Fruit fly (Drosophila melanogaster) whole organism, embryonic: ENCODE data around the gene fne.

Experiments
- CG10147 ChIP-seq: fragments of 200-800 bp; sonication (Bioruptor generic); optimal IDR thresholded peaks from 2 replicates; lab custom pipeline; 2019; ENCODE audit warnings: missing biosample characterization, mild to moderate bottlenecking, missing genetic modification characterization, moderate library complexity
- CG10267 ChIP-seq: fragments of 200-800 bp; sonication (Bioruptor generic); optimal IDR thresholded peaks from 2 replicates; lab custom pipeline; 2018; ENCODE audit warnings: missing biosample characterization, mild to moderate bottlenecking, missing genetic modification characterization, moderate library complexity
- CG10959 ChIP-seq: fragments of 200-800 bp; sonication (Bioruptor generic); IDR thresholded peaks from 2 replicates; pipeline ENCODE4 v1.3.6; 2022; ENCODE audit warnings: missing biosample characterization, missing genetic modification characterization
- CG12299 ChIP-seq: fragments of 200-800 bp; sonication (Bioruptor generic); optimal IDR thresholded peaks from 2 replicates; lab custom pipeline; 2018; ENCODE audit warnings: missing biosample characterization, mild to moderate bottlenecking, missing genetic modification characterization
- CG1233 ChIP-seq: fragments of 200-800 bp; sonication (Bioruptor generic); optimal IDR thresholded peaks from 4 replicates; lab custom pipeline; 2018; ENCODE audit warnings: missing biosample characterization, mild to moderate bottlenecking, missing genetic modification characterization
- CG12391 ChIP-seq: fragments of 200-800 bp; sonication (Bioruptor generic); optimal IDR thresholded peaks from 3 replicates; lab custom pipeline; 2018; ENCODE audit warnings: missing biosample characterization, mild to moderate bottlenecking, missing genetic modification characterization, moderate library complexity
- CG12744 ChIP-seq: fragments of 200-800 bp; sonication (Bioruptor generic); optimal IDR thresholded peaks from 2 replicates; lab custom pipeline; 2016; ENCODE audit warnings: missing biosample characterization, missing genetic modification characterization
- CG15269 ChIP-seq: fragments of 200-800 bp; sonication (Bioruptor generic); optimal IDR thresholded peaks from 2 replicates; lab custom pipeline; 2018; ENCODE audit warnings: missing biosample characterization, mild to moderate bottlenecking, missing genetic modification characterization, moderate library complexity
- CG15696 ChIP-seq: fragments of 200-800 bp; sonication (Bioruptor generic); optimal IDR thresholded peaks from 2 replicates; lab custom pipeline; 2019; ENCODE audit warnings: missing biosample characterization, mild to moderate bottlenecking, missing genetic modification characterization, moderate library complexity
- CG16863 ChIP-seq: fragments of 200-800 bp; sonication (Bioruptor generic); optimal IDR thresholded peaks from 3 replicates; lab custom pipeline; 2016; ENCODE audit warnings: missing biosample characterization, missing genetic modification characterization
- CG17361 ChIP-seq: fragments of 200-800 bp; sonication (Bioruptor generic); IDR thresholded peaks from 3 replicates; pipeline ENCODE4 v1.3.6; 2022; ENCODE audit warnings: missing biosample characterization, missing genetic modification characterization
- CG30403 ChIP-seq: fragments of 200-800 bp; sonication (Bioruptor generic); optimal IDR thresholded peaks from 3 replicates; lab custom pipeline; 2016; ENCODE audit warnings: missing biosample characterization, missing genetic modification characterization
- CG31388 ChIP-seq: fragments of 200-800 bp; sonication (Bioruptor generic); optimal IDR thresholded peaks from 2 replicates; lab custom pipeline; 2016; ENCODE audit warnings: missing biosample characterization, missing genetic modification characterization
- CG34224 ChIP-seq: fragments of 200-800 bp; sonication (Bioruptor generic); IDR thresholded peaks from 3 replicates; pipeline ENCODE4 v1.3.6; 2022; ENCODE audit warnings: missing biosample characterization, missing genetic modification characterization; ENCODE audit not compliant: partially characterized antibody
- CG3847 ChIP-seq: fragments of 200-800 bp; sonication (Bioruptor generic); IDR thresholded peaks from 2 replicates; pipeline ENCODE4 v1.3.6; 2022; ENCODE audit warnings: missing biosample characterization, missing genetic modification characterization
- CG4328 ChIP-seq: fragments of 200-800 bp; sonication (Bioruptor generic); optimal IDR thresholded peaks from 3 replicates; lab custom pipeline; 2017; ENCODE audit warnings: missing biosample characterization, missing genetic modification reagents, missing genetic modification characterization
- CG4360 ChIP-seq: fragments of 200-800 bp; sonication (Bioruptor generic); IDR thresholded peaks from 2 replicates; pipeline ENCODE4 v1.3.6; 2022; ENCODE audit warnings: missing biosample characterization, missing genetic modification characterization
- CG6854 ChIP-seq: fragments of 200-800 bp; sonication (Bioruptor generic); optimal IDR thresholded peaks from 3 replicates; lab custom pipeline; 2017; ENCODE audit warnings: missing biosample characterization, mild to moderate bottlenecking, missing genetic modification characterization
- CG7556 ChIP-seq: fragments of 200-800 bp; sonication (Bioruptor generic); optimal IDR thresholded peaks from 2 replicates; lab custom pipeline; 2017; ENCODE audit warnings: missing biosample characterization, mild to moderate bottlenecking, missing genetic modification characterization
- CG8290 ChIP-seq, 3 experiments: fragments of 200-800 bp; sonication (Bioruptor generic); optimal IDR thresholded peaks; 2 replicates each; lab custom pipeline; 2016 to 2019; ENCODE audit warnings: missing biosample characterization in 3 of 3, missing genetic modification characterization in 3 of 3, mild to moderate bottlenecking in 2 of 3, moderate library complexity in 1 of 3
- CG9215 ChIP-seq: fragments of 200-800 bp; sonication (Bioruptor generic); IDR thresholded peaks from 2 replicates; pipeline ENCODE4 v1.3.6; 2022; ENCODE audit warnings: missing biosample characterization, missing genetic modification characterization
- CoRest ChIP-seq: fragments of 200-800 bp; sonication (Bioruptor generic); optimal IDR thresholded peaks from 3 replicates; lab custom pipeline; 2018; ENCODE audit warnings: missing biosample characterization, mild to moderate bottlenecking, missing genetic modification characterization, moderate library complexity
- Dbx ChIP-seq: fragments of 200-800 bp; sonication (Bioruptor generic); IDR thresholded peaks from 3 replicates; pipeline ENCODE4 v1.3.6; 2022; ENCODE audit warnings: missing biosample characterization, missing genetic modification characterization
- Eip74EF ChIP-seq, 2 experiments: fragments of 200-800 bp in 1 of 2; fragments of >200 bp in 1 of 2; sonication (Bioruptor generic) in 1 of 2; optimal IDR thresholded peaks; 2 replicates each; lab custom pipeline; 2017 to 2019; ENCODE audit warnings: missing biosample characterization in 2 of 2, missing genetic modification characterization in 2 of 2, mild to moderate bottlenecking in 1 of 2, moderate library complexity in 1 of 2
- Elba2 ChIP-seq: fragments of 200-800 bp; sonication (Bioruptor generic); optimal IDR thresholded peaks from 3 replicates; lab custom pipeline; 2016; ENCODE audit warnings: missing biosample characterization, missing genetic modification characterization
- Hand ChIP-seq: fragments of 200-800 bp; sonication (Bioruptor generic); optimal IDR thresholded peaks from 2 replicates; lab custom pipeline; 2017; ENCODE audit warnings: mild to moderate bottlenecking, missing biosample characterization, missing genetic modification reagents, missing genetic modification characterization
- Kr ChIP-seq: fragments of 200-800 bp; sonication (Bioruptor generic); optimal IDR thresholded peaks from 2 replicates; lab custom pipeline; 2017; ENCODE audit warnings: missing biosample characterization, mild to moderate bottlenecking, missing genetic modification characterization
- Rfx ChIP-seq: fragments of 200-800 bp; sonication (Bioruptor generic); IDR thresholded peaks from 2 replicates; pipeline ENCODE4 v1.3.6; 2022; ENCODE audit warnings: missing biosample characterization, missing genetic modification characterization
- Usf ChIP-seq: fragments of 200-800 bp; sonication (Bioruptor generic); optimal IDR thresholded peaks from 2 replicates; lab custom pipeline; 2017; ENCODE audit warnings: missing genotype, missing biosample characterization, missing genetic modification characterization
- ara ChIP-seq: fragments of 200-800 bp; sonication (Bioruptor generic); IDR thresholded peaks from 2 replicates; pipeline ENCODE4 v1.3.6; 2022; ENCODE audit warnings: missing biosample characterization, missing genetic modification characterization
- cad ChIP-seq: fragments of >200 bp; optimal IDR thresholded peaks from 2 replicates; lab custom pipeline; 2017; ENCODE audit warnings: missing biosample characterization, missing genetic modification characterization
- caup ChIP-seq: fragments of 200-800 bp; sonication (Bioruptor generic); optimal IDR thresholded peaks from 3 replicates; lab custom pipeline; 2017; ENCODE audit warnings: missing biosample characterization, mild to moderate bottlenecking, missing genetic modification characterization, moderate library complexity; ENCODE audit not compliant: severe bottlenecking
- dan ChIP-seq: fragments of 200-800 bp; sonication (Bioruptor generic); IDR thresholded peaks from 2 replicates; pipeline ENCODE4 v1.3.6; 2022; ENCODE audit warnings: missing biosample characterization, missing genetic modification characterization
- dm ChIP-seq: fragments of 200-800 bp; sonication (Bioruptor generic); optimal IDR thresholded peaks from 3 replicates; lab custom pipeline; 2016; ENCODE audit warnings: missing biosample characterization, missing genetic modification characterization
- esg ChIP-seq: fragments of 200-800 bp; sonication (Bioruptor generic); conservative IDR thresholded peaks from 2 replicates; pipeline ENCODE4 v1.3.6; 2022; ENCODE audit warnings: missing biosample characterization, missing genetic modification characterization
- fd102C ChIP-seq: fragments of 200-800 bp; sonication (Bioruptor generic); optimal IDR thresholded peaks from 2 replicates; lab custom pipeline; 2018; ENCODE audit warnings: missing biosample characterization, mild to moderate bottlenecking, missing genetic modification characterization, moderate library complexity
- her ChIP-seq: fragments of 200-800 bp; sonication (Bioruptor generic); optimal IDR thresholded peaks from 2 replicates; lab custom pipeline; 2016; ENCODE audit warnings: missing biosample characterization, missing genetic modification characterization
- kni ChIP-seq: fragments of 200-800 bp; sonication (Bioruptor generic); optimal IDR thresholded peaks from 3 replicates; lab custom pipeline; 2017; ENCODE audit warnings: mild to moderate bottlenecking, missing biosample characterization, missing genetic modification reagents, missing genetic modification characterization
- lilli ChIP-seq: fragments of 200-800 bp; sonication (Bioruptor generic); optimal IDR thresholded peaks from 3 replicates; lab custom pipeline; 2016; ENCODE audit warnings: missing biosample characterization, missing genetic modification characterization
- lola ChIP-seq, 3 experiments: fragments of >200 bp in 2 of 3; fragments of 200-800 bp in 1 of 3; sonication (Bioruptor generic) in 1 of 3; optimal IDR thresholded peaks; 2 replicates each; lab custom pipeline; 2017 to 2019; ENCODE audit warnings: missing biosample characterization in 3 of 3, missing genetic modification characterization in 3 of 3, mild to moderate bottlenecking in 1 of 3, moderate library complexity in 1 of 3
- lov ChIP-seq, 2 experiments: fragments of 200-800 bp in 1 of 2; fragments of >200 bp in 1 of 2; sonication (Bioruptor generic) in 1 of 2; IDR thresholded peaks in 1 of 2; optimal IDR thresholded peaks in 1 of 2; 2 replicates in 1 of 2; 3 replicates in 1 of 2; pipeline versions ENCODE4 v1.3.6 to Lab custom; 2017 to 2022; ENCODE audit warnings: missing biosample characterization in 1 of 2, missing genetic modification characterization in 1 of 2
- nau ChIP-seq: fragments of 200-800 bp; sonication (Bioruptor generic); optimal IDR thresholded peaks from 3 replicates; lab custom pipeline; 2017; ENCODE audit warnings: missing biosample characterization, mild to moderate bottlenecking, missing genetic modification characterization, missing genetic modification reagents
- nmo ChIP-seq: fragments of 200-800 bp; sonication (Bioruptor generic); optimal IDR thresholded peaks from 2 replicates; lab custom pipeline; 2018; ENCODE audit warnings: missing biosample characterization, mild to moderate bottlenecking, missing genetic modification characterization, moderate library complexity
- prd ChIP-seq, 3 experiments: fragments of >200 bp in 2 of 3; fragments of 200-800 bp in 1 of 3; sonication (Bioruptor generic) in 1 of 3; optimal IDR thresholded peaks in 2 of 3; IDR thresholded peaks in 1 of 3; 2 replicates in 2 of 3; 3 replicates in 1 of 3; pipeline versions ENCODE4 v1.3.6 to Lab custom; 2017 to 2022; ENCODE audit warnings: missing biosample characterization in 1 of 3, missing genetic modification characterization in 1 of 3
- psq ChIP-seq: fragments of 200-800 bp; sonication (Bioruptor generic); optimal IDR thresholded peaks from 2 replicates; lab custom pipeline; 2017; ENCODE audit warnings: missing biosample characterization, missing genetic modification characterization
- seq ChIP-seq: fragments of 200-800 bp; sonication (Bioruptor generic); IDR thresholded peaks from 2 replicates; pipeline ENCODE4 v1.3.6; 2022; ENCODE audit warnings: missing biosample characterization, missing genetic modification characterization
- tio ChIP-seq: fragments of 200-800 bp; sonication (Bioruptor generic); optimal IDR thresholded peaks from 2 replicates; lab custom pipeline; 2017; ENCODE audit warnings: missing biosample characterization, missing genetic modification characterization, inconsistent platforms
- trh ChIP-seq: fragments of 200-800 bp; sonication (Bioruptor generic); optimal IDR thresholded peaks from 2 replicates; lab custom pipeline; 2016; ENCODE audit warnings: missing biosample characterization, missing genetic modification characterization
- unc-4 ChIP-seq: fragments of 200-800 bp; sonication (Bioruptor generic); IDR thresholded peaks from 2 replicates; pipeline ENCODE4 v1.3.6; 2022; ENCODE audit warnings: missing biosample characterization, missing genetic modification characterization; ENCODE audit not compliant: partially characterized antibody

Gene fne

DNA sequence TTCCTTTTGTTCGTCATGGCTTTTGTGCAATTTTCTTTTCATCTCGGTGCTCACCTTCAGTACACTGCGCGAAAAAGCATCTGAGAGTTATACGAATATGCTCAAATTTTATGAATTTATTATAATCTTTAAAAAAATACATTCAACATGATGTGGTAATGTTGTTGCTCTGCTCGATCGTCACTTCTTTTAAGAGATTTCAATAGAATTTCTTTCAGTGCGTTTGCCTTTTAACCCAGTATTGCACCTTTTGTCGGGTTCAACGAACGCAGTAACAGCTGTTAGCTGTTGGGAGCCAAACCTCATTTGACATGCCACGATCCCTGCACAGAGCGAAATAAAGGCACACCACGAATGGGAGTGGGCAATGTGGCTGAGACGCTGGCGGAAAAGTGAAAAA is 22.7 kb downstream of the fne start (continued):
- TF ChIP-seq lilli (GFP tag; lab: Kevin White, UChicago) (peak; percentile 8), Rfx (no peak), nmo (GFP tag; lab: Kevin White, UChicago) (no peak), tio (peak; percentile 6), dm (GFP tag; lab: Kevin White, UChicago) (no peak), CG17361 (GFP tag; lab: Robert Waterston, UW) (0 out of 3 replicates have a peak, but pooled peaks have one; percentile 20), CG12391 (peak; percentile 29), CG9215 (GFP tag; lab: Robert Waterston, UW) (no peak), CG3847 (GFP tag; lab: Robert Waterston, UW) (no peak), CG4360 (no peak), unc-4 (GFP tag; lab: Robert Waterston, UW) (no peak), cad (GFP tag; lab: Kevin White, UChicago) (no peak), dan (GFP tag; lab: Robert Waterston, UW) (no peak), esg (GFP tag; lab: Robert Waterston, UW) (no peak), CG1233 (GFP tag; lab: Kevin White, UChicago) (no peak), Dbx (GFP tag; lab: Robert Waterston, UW) (no peak), kni (GFP tag; lab: Kevin White, UChicago) (no peak), CG7556 (GFP tag; lab: Kevin White, UChicago) (peak; percentile 14), CG15269 (tag; lab: Kevin White, UChicago) (no peak), her (GFP tag; lab: Kevin White, UChicago) (no peak), Elba2 (GFP tag; lab: Kevin White, UChicago) (peak; percentile 8), CG31388 (GFP tag; lab: Kevin White, UChicago) (no peak), CG12299 (tag; lab: Kevin White, UChicago) (no peak), Kr (GFP tag; lab: Kevin White, UChicago) (no peak), caup (GFP tag; lab: Kevin White, UChicago) (no peak), fd102C (GFP tag; lab: Kevin White, UChicago) (peak; percentile 0), CoRest (tag; lab: Kevin White, UChicago) (no peak), nau (GFP tag; lab: Kevin White, UChicago) (no peak), CG15696 (peak; percentile 44), CG4328 (GFP tag; lab: Kevin White, UChicago) (no peak), CG34224 (GFP tag; lab: Robert Waterston, UW) (no peak), trh (GFP tag; lab: Kevin White, UChicago) (no peak), Hand (GFP tag; lab: Kevin White, UChicago) (no peak), CG8290 (GFP tag; optimal IDR thresholded peaks at IDR 0.05; lab: Kevin White, UChicago) (no peak), CG8290 (tag; optimal IDR thresholded peaks at IDR 0.05; lab: Kevin White, UChicago) (no peak), ara (GFP tag; lab: Robert Waterston, UW) (peak; percentile 51), seq (no peak), lola (GFP tag; optimal IDR thresholded peaks at IDR 0.05; lab: Kevin White, UChicago) (peak in 1 of 3 experiments; percentile 44), CG12744 (GFP tag; lab: Kevin White, UChicago) (no peak), CG30403 (GFP tag; lab: Kevin White, UChicago) (no peak), prd (optimal IDR thresholded peaks at IDR 0.05; lab: Kevin White, UChicago) (no peak), prd (GFP tag; IDR thresholded peaks at IDR 0.05; lab: Robert Waterston, UW) (peak; percentile 86), Eip74EF (GFP tag; optimal IDR thresholded peaks at IDR 0.05; lab: Kevin White, UChicago) (no peak), psq (no peak), lov (optimal IDR thresholded peaks at IDR 0.05; lab: Kevin White, UChicago) (no peak), lov (GFP tag; IDR thresholded peaks at IDR 0.05; lab: Robert Waterston, UW) (0 out of 3 replicates have a peak, but pooled peaks have one; percentile 41), Usf (no peak), CG10959 (GFP tag; lab: Robert Waterston, UW) (0 out of 2 replicates have a peak, but pooled peaks have one; percentile 39), CG10267 (peak; percentile 18), CG16863 (GFP tag; lab: Kevin White, UChicago) (no peak), CG10147 (GFP tag; lab: Kevin White, UChicago) (no peak), CG6854 (no peak)
